Worm (Caenorhabditis elegans) whole organism, young adult: ENCODE results near the gene nstp-4.

Experiments
- C06A6.2 ChIP-seq: fragments of 200-800 bp; sonication (Bioruptor generic); conservative IDR thresholded peaks from 2 replicates; pipeline ENCODE4 v1.3.6; 2022; ENCODE audit warnings: missing genetic modification characterization, missing compliant biosample characterization
- D2030.7 ChIP-seq: fragments of 200-800 bp; sonication (Bioruptor generic); IDR thresholded peaks from 2 replicates; pipeline ENCODE4 v1.3.6; 2022; ENCODE audit warnings: missing genetic modification reagents, missing genetic modification characterization, missing compliant biosample characterization
- F23B12.7 ChIP-seq: sonication (generic microtip); optimal IDR thresholded peaks from 2 replicates; lab custom pipeline; 2017; ENCODE audit warnings: missing genetic modification characterization, mild to moderate bottlenecking, missing compliant biosample characterization, antibody characterized with exemption, moderate library complexity; ENCODE audit not compliant: insufficient read depth
- F33H1.4 ChIP-seq: fragments of 200-800 bp; sonication (Bioruptor generic); IDR thresholded peaks from 2 replicates; pipeline ENCODE4 v1.3.6; 2022; ENCODE audit warnings: missing genetic modification reagents, missing genetic modification characterization, missing compliant biosample characterization
- Y56A3A.18 ChIP-seq: fragments of 200-800 bp; sonication (Bioruptor generic); IDR thresholded peaks from 2 replicates; pipeline ENCODE4 v1.3.6; 2022; ENCODE audit warnings: missing genetic modification reagents, missing genetic modification characterization, missing compliant biosample characterization
- Y79H2A.3 ChIP-seq: fragments of 200-800 bp; sonication (Bioruptor generic); conservative IDR thresholded peaks from 2 replicates; pipeline ENCODE4 v1.3.6; 2022; ENCODE audit warnings: missing genetic modification reagents, missing genetic modification characterization, missing compliant biosample characterization
- Y95B8A.8 ChIP-seq: fragments of 200-800 bp; sonication (Bioruptor generic); IDR thresholded peaks from 2 replicates; pipeline ENCODE4 v1.3.6; 2022; ENCODE audit warnings: missing genetic modification reagents, missing genetic modification characterization, missing compliant biosample characterization
- akir-1 ChIP-seq: fragments of 200-800 bp; sonication (Bioruptor generic); optimal IDR thresholded peaks from 2 replicates; lab custom pipeline; 2018; ENCODE audit warnings: mild to moderate bottlenecking, missing genetic modification characterization, moderate library complexity, missing compliant biosample characterization
- atf-7 ChIP-seq: sonication (generic microtip); optimal IDR thresholded peaks from 2 replicates; lab custom pipeline; 2017; ENCODE audit warnings: mild to moderate bottlenecking, missing genetic modification characterization, missing compliant biosample characterization
- athp-1 ChIP-seq: sonication (generic microtip); optimal IDR thresholded peaks from 2 replicates; lab custom pipeline; 2017; ENCODE audit warnings: mild to moderate bottlenecking, missing genetic modification characterization, missing compliant biosample characterization
- attf-3 ChIP-seq: fragments of 200-800 bp; sonication (Bioruptor generic); conservative IDR thresholded peaks from 2 replicates; pipeline ENCODE4 v1.3.6; 2022; ENCODE audit warnings: missing genetic modification reagents, missing genetic modification characterization, missing compliant biosample characterization
- attf-5 ChIP-seq: fragments of 200-800 bp; sonication (Bioruptor generic); optimal IDR thresholded peaks from 2 replicates; lab custom pipeline; 2018; ENCODE audit warnings: mild to moderate bottlenecking, missing genetic modification characterization, missing compliant biosample characterization
- bed-1 ChIP-seq: fragments of 200-800 bp; sonication (Bioruptor generic); IDR thresholded peaks from 2 replicates; pipeline ENCODE4 v1.3.6; 2022; ENCODE audit warnings: missing genetic modification reagents, missing genetic modification characterization, missing compliant biosample characterization
- ccch-3 ChIP-seq: fragments of 200-800 bp; sonication (Bioruptor generic); optimal IDR thresholded peaks from 2 replicates; lab custom pipeline; 2018; ENCODE audit warnings: mild to moderate bottlenecking, missing genetic modification characterization, missing compliant biosample characterization
- cebp-2 ChIP-seq: fragments of 200-800 bp; sonication (Bioruptor generic); IDR thresholded peaks from 2 replicates; pipeline ENCODE4 v1.3.6; 2022; ENCODE audit warnings: missing genetic modification characterization, missing compliant biosample characterization
- ceh-91 ChIP-seq: fragments of 200-800 bp; sonication (Bioruptor generic); IDR thresholded peaks from 2 replicates; pipeline ENCODE4 v1.3.6; 2022; ENCODE audit warnings: missing genetic modification reagents, missing genetic modification characterization, missing compliant biosample characterization
- dox-1 ChIP-seq: fragments of 200-800 bp; sonication (Bioruptor generic); IDR thresholded peaks from 2 replicates; pipeline ENCODE4 v1.3.6; 2022; ENCODE audit warnings: missing genetic modification reagents, missing genetic modification characterization, missing compliant biosample characterization
- dpl-1 ChIP-seq: fragments of 150-350 bp; optimal IDR thresholded peaks from 2 replicates; lab custom pipeline; 2014; ENCODE audit warnings: missing biosample characterization, missing genetic modification reagents, missing genetic modification characterization
- efl-1 ChIP-seq: fragments of 150-350 bp; optimal IDR thresholded peaks from 2 replicates; lab custom pipeline; 2014; ENCODE audit warnings: missing biosample characterization, missing genetic modification reagents, missing genetic modification characterization
- egl-44 ChIP-seq: fragments of 200-800 bp; sonication (Bioruptor generic); IDR thresholded peaks from 2 replicates; pipeline ENCODE4 v1.3.6; 2022; ENCODE audit warnings: missing genetic modification reagents, missing genetic modification characterization, missing compliant biosample characterization
- ekl-4 ChIP-seq: fragments of 200-800 bp; sonication (Bioruptor generic); IDR thresholded peaks from 2 replicates; pipeline ENCODE4 v1.3.6; 2022; ENCODE audit warnings: missing genetic modification reagents, missing genetic modification characterization, missing compliant biosample characterization
- hmg-20 ChIP-seq: fragments of 200-800 bp; sonication (Bioruptor generic); IDR thresholded peaks from 2 replicates; pipeline ENCODE4 v1.3.6; 2022; ENCODE audit warnings: missing genetic modification reagents, missing genetic modification characterization, missing compliant biosample characterization
- hsf-1 ChIP-seq: fragments of 200-800 bp; sonication (Bioruptor generic); IDR thresholded peaks from 2 replicates; pipeline ENCODE4 v1.3.6; 2022; ENCODE audit warnings: missing genetic modification reagents, missing genetic modification characterization, missing compliant biosample characterization
- let-607 ChIP-seq, 2 experiments: fragments of 200-800 bp in 1 of 2; sonication (Bioruptor generic) in 1 of 2; sonication (generic microtip) in 1 of 2; optimal IDR thresholded peaks; 2 replicates each; lab custom pipeline; 2016 to 2018; ENCODE audit warnings: mild to moderate bottlenecking in 2 of 2, missing compliant biosample characterization in 2 of 2, missing genetic modification characterization in 2 of 2, moderate library complexity in 2 of 2, missing genotype in 1 of 2
- lin-35 ChIP-seq, 3 experiments: fragments of 150-350 bp in 2 of 3; sonication (generic microtip) in 1 of 3; optimal IDR thresholded peaks; 2 replicates each; lab custom pipeline; 2014 to 2018; ENCODE audit warnings: missing biosample characterization in 3 of 3, missing genetic modification characterization in 3 of 3, missing genetic modification reagents in 3 of 3
- lin-40 ChIP-seq: sonication (generic microtip); optimal IDR thresholded peaks from 2 replicates; lab custom pipeline; 2016; ENCODE audit warnings: missing genetic modification characterization, mild to moderate bottlenecking, missing compliant biosample characterization, missing genotype, missing genetic modification reagents
- lin-54 ChIP-seq: fragments of 200-800 bp; sonication (Bioruptor generic); optimal IDR thresholded peaks from 2 replicates; lab custom pipeline; 2018; ENCODE audit warnings: mild to moderate bottlenecking, missing genetic modification characterization, missing compliant biosample characterization
- lsl-1 ChIP-seq: fragments of 200-800 bp; sonication (Bioruptor generic); optimal IDR thresholded peaks from 2 replicates; lab custom pipeline; 2018; ENCODE audit warnings: mild to moderate bottlenecking, missing genetic modification characterization, moderate library complexity, missing compliant biosample characterization
- madf-10 ChIP-seq: sonication (generic microtip); optimal IDR thresholded peaks from 2 replicates; lab custom pipeline; 2016; ENCODE audit warnings: mild to moderate bottlenecking, missing genetic modification characterization, missing compliant biosample characterization
- madf-6 ChIP-seq: fragments of 200-800 bp; sonication (Bioruptor generic); IDR thresholded peaks from 2 replicates; pipeline ENCODE4 v1.3.6; 2022; ENCODE audit warnings: missing genetic modification reagents, missing genetic modification characterization, missing compliant biosample characterization
- mcd-1 ChIP-seq: fragments of 200-800 bp; sonication (Bioruptor generic); IDR thresholded peaks from 2 replicates; pipeline ENCODE4 v1.3.6; 2022; ENCODE audit warnings: missing genetic modification reagents, missing genetic modification characterization, missing compliant biosample characterization
- mel-28 ChIP-seq: sonication (generic microtip); optimal IDR thresholded peaks from 2 replicates; lab custom pipeline; 2016; ENCODE audit warnings: borderline replicate concordance, mild to moderate bottlenecking, missing genetic modification characterization, missing compliant biosample characterization
- mes-4 ChIP-seq: sonication (generic microtip); optimal IDR thresholded peaks from 2 replicates; lab custom pipeline; 2016; ENCODE audit warnings: missing genotype, missing genetic modification characterization, missing compliant biosample characterization
- nfya-1 ChIP-seq: sonication (generic microtip); optimal IDR thresholded peaks from 2 replicates; lab custom pipeline; 2017; ENCODE audit warnings: antibody characterized with exemption, missing compliant biosample characterization, missing genetic modification characterization, borderline replicate concordance; ENCODE audit not compliant: insufficient read depth
- pbrm-1 ChIP-seq: fragments of 200-800 bp; sonication (Bioruptor generic); IDR thresholded peaks from 2 replicates; pipeline ENCODE4 v1.3.6; 2022; ENCODE audit warnings: missing genetic modification reagents, missing genetic modification characterization, missing compliant biosample characterization
- pha-4 ChIP-seq: fragments of 150-350 bp; sonication (generic microtip); optimal IDR thresholded peaks from 2 replicates; lab custom pipeline; 2014; ENCODE audit warnings: missing biosample characterization, missing genetic modification reagents, missing genetic modification characterization
- rcor-1 ChIP-seq: fragments of 200-800 bp; sonication (Bioruptor generic); IDR thresholded peaks from 2 replicates; pipeline ENCODE4 v1.3.6; 2022; ENCODE audit warnings: missing genetic modification reagents, missing genetic modification characterization, missing compliant biosample characterization
- sdz-38 ChIP-seq: sonication (generic microtip); optimal IDR thresholded peaks from 2 replicates; lab custom pipeline; 2016; ENCODE audit warnings: missing genotype, missing genetic modification characterization, missing compliant biosample characterization
- snpc-4 ChIP-seq, 5 experiments: fragments of 150-350 bp in 1 of 5; sonication (generic microtip) in 4 of 5; optimal IDR thresholded peaks; 2 replicates each; lab custom pipeline; 2014 to 2018; ENCODE audit warnings: missing genetic modification characterization in 5 of 5, missing biosample characterization in 3 of 5, antibody characterized with exemption in 2 of 5, mild to moderate bottlenecking in 2 of 5, missing compliant biosample characterization in 2 of 5, missing genotype in 2 of 5, moderate library complexity in 2 of 5, missing genetic modification reagents in 1 of 5
- tbx-9 ChIP-seq: sonication (generic microtip); optimal IDR thresholded peaks from 2 replicates; lab custom pipeline; 2016; ENCODE audit warnings: borderline replicate concordance, missing genetic modification characterization, inconsistent platforms, missing compliant biosample characterization
- tlf-1 ChIP-seq: fragments of 200-800 bp; sonication (Bioruptor generic); optimal IDR thresholded peaks from 2 replicates; lab custom pipeline; 2018; ENCODE audit warnings: mild to moderate bottlenecking, missing genetic modification characterization, missing compliant biosample characterization
- zfh-2 ChIP-seq: fragments of 200-800 bp; sonication (Bioruptor generic); conservative IDR thresholded peaks from 2 replicates; pipeline ENCODE4 v1.3.6; 2022; ENCODE audit warnings: missing genetic modification reagents, missing genetic modification characterization, missing compliant biosample characterization
- zim-3 ChIP-seq: sonication (generic microtip); optimal IDR thresholded peaks from 2 replicates; lab custom pipeline; 2017; ENCODE audit warnings: mild to moderate bottlenecking, missing genetic modification characterization, moderate library complexity, missing compliant biosample characterization
- ztf-18 ChIP-seq: sonication (generic microtip); optimal IDR thresholded peaks from 2 replicates; lab custom pipeline; 2016; ENCODE audit warnings: missing genotype, mild to moderate bottlenecking, missing genetic modification characterization, missing compliant biosample characterization
- ztf-22 ChIP-seq: fragments of 200-800 bp; sonication (Bioruptor generic); optimal IDR thresholded peaks from 2 replicates; lab custom pipeline; 2018; ENCODE audit warnings: mild to moderate bottlenecking, missing genetic modification characterization, moderate library complexity, missing compliant biosample characterization

The nstp-4 gene

ce11 chrII:385258-385657, 3.4 kb upstream of the nstp-4 start, which contains the start of gene C03H5.5:
Gene C03H5.5 (minus strand): TSS chrII:385358.
- TF ChIP-seq ztf-22 (GFP tag; lab: Kevin White, UChicago): no peak
- TF ChIP-seq rcor-1: no peak
- no peak for TF ChIP-seq attf-5 (GFP tag; lab: Kevin White, UChicago)
- TF ChIP-seq zim-3 (tag; lab: Kevin White, UChicago): no peak
- TF ChIP-seq Y56A3A.18 (GFP tag; lab: Robert Waterston, UW): no peak

- no peak for TF ChIP-seq snpc-4 (GFP tag; optimal IDR thresholded peaks at IDR 0.05; lab: Kevin White, UChicago)
- no peak for TF ChIP-seq snpc-4 (tag; optimal IDR thresholded peaks at IDR 0.05; lab: Kevin White, UChicago)
- no peak for TF ChIP-seq bed-1 (GFP tag; lab: Robert Waterston, UW)
- TF ChIP-seq lin-40 (tag; lab: Kevin White, UChicago): no peak
- peak in 1 of 3 experiments; percentile 74 for TF ChIP-seq lin-35 (GFP tag; optimal IDR thresholded peaks at IDR 0.05; lab: Kevin White, UChicago)
- TF ChIP-seq attf-3 (GFP tag; lab: Robert Waterston, UW): no peak
- no peak for TF ChIP-seq zfh-2 (GFP tag; lab: Robert Waterston, UW)
- TF ChIP-seq Y95B8A.8 (GFP tag; lab: Robert Waterston, UW): no peak
- peak; percentile 67 for TF ChIP-seq efl-1 (GFP tag; lab: Kevin White, UChicago)
- TF ChIP-seq ccch-3: no peak
- TF ChIP-seq ekl-4 (GFP tag; lab: Robert Waterston, UW): no peak
- no peak for TF ChIP-seq tlf-1
- TF ChIP-seq C06A6.2 (GFP tag; lab: Robert Waterston, UW): no peak
- no peak for TF ChIP-seq cebp-2 (GFP tag; lab: Robert Waterston, UW)
- no peak for TF ChIP-seq madf-10 (tag; lab: Kevin White, UChicago)
- TF ChIP-seq atf-7 (tag; lab: Kevin White, UChicago): no peak
- TF ChIP-seq lsl-1: peak; percentile 33
- no peak for TF ChIP-seq Y79H2A.3 (GFP tag; lab: Robert Waterston, UW)
- no peak for TF ChIP-seq mes-4
- peak; percentile 74 for TF ChIP-seq lin-54
- TF ChIP-seq F23B12.7 (tag; lab: Kevin White, UChicago): peak; percentile 28
- no peak for TF ChIP-seq egl-44 (GFP tag; lab: Robert Waterston, UW)
- TF ChIP-seq pha-4 (tag; lab: Kevin White, UChicago): no peak
- 0 out of 2 replicates have a peak, but pooled peaks have one; percentile 14 for TF ChIP-seq dox-1
- TF ChIP-seq Y56A3A.18 (GFP tag; lab: Robert Waterston, UW): no peak
- TF ChIP-seq hmg-20 (GFP tag; lab: Robert Waterston, UW): no peak
- TF ChIP-seq dpl-1 (GFP tag; lab: Kevin White, UChicago): peak; percentile 64
- peak; percentile 40; the same call in 1 of the 2 replicates for TF ChIP-seq madf-6 (GFP tag; lab: Robert Waterston, UW)
- TF ChIP-seq akir-1: no peak
- TF ChIP-seq D2030.7 (GFP tag; lab: Robert Waterston, UW): 0 out of 2 replicates have a peak, but pooled peaks have one; percentile 20
- TF ChIP-seq mel-28 (tag; lab: Kevin White, UChicago): no peak
- no peak for TF ChIP-seq athp-1 (tag; lab: Kevin White, UChicago)
- no peak for TF ChIP-seq hsf-1
- TF ChIP-seq nfya-1: no peak
- TF ChIP-seq tbx-9 (tag; lab: Kevin White, UChicago): no peak
- peak; percentile 50 for TF ChIP-seq mcd-1 (GFP tag; lab: Robert Waterston, UW)
- TF ChIP-seq sdz-38 (tag; lab: Kevin White, UChicago): no peak
- no peak for TF ChIP-seq let-607 (tag; optimal IDR thresholded peaks at IDR 0.05; lab: Kevin White, UChicago)
- TF ChIP-seq pbrm-1 (GFP tag; lab: Robert Waterston, UW): peak; percentile 38; the same call in 1 of the 2 replicates
- TF ChIP-seq F33H1.4 (GFP tag; lab: Robert Waterston, UW): peak; percentile 45
- peak; percentile 49 for TF ChIP-seq ztf-18
- TF ChIP-seq zim-3 (tag; lab: Kevin White, UChicago): no peak
- TF ChIP-seq attf-5 (GFP tag; lab: Kevin White, UChicago): no peak
- peak; percentile 33; the same call in 1 of the 2 replicates for TF ChIP-seq ceh-91 (GFP tag; lab: Robert Waterston, UW)
Observed at ce11 chrII:385957-386356, 2.7 kb upstream of the nstp-4 start, which contains the start of gene C03H5.3. Gene C03H5.3 (plus strand): TSS chrII:386088.
